Worm (Caenorhabditis elegans): Measurements from ENCODE around the gene C05D11.5.

- TF ChIP-seq med-1 (GFP tag; optimal IDR thresholded peaks at IDR 0.05; ENCODE audit: insufficient read depth) (no peak), ztf-23 (GFP tag; IDR thresholded peaks at IDR 0.05) (no peak), klf-2 (GFP tag; conservative IDR thresholded peaks at IDR 0.05) (no peak), flt-1 (GFP tag; IDR thresholded peaks at IDR 0.05) (no peak), T22C8.4 (GFP tag; IDR thresholded peaks at IDR 0.05) (no peak), cog-1 (tag; optimal IDR thresholded peaks at IDR 0.05) (no peak), tab-1 (GFP tag; IDR thresholded peaks at IDR 0.05) (no peak), ztf-29 (GFP tag; IDR thresholded peaks at IDR 0.05) (no peak), ref-1 (GFP tag; conservative IDR thresholded peaks at IDR 0.05) (no peak)
Observed at ce11 chrIII:6406829-6407228, 5.0 kb downstream of the C05D11.5 start, which contains the start of gene let-756.
